Worm (Caenorhabditis elegans): ENCODE data around the gene W08A12.3.

The W08A12.3 gene

DNA sequence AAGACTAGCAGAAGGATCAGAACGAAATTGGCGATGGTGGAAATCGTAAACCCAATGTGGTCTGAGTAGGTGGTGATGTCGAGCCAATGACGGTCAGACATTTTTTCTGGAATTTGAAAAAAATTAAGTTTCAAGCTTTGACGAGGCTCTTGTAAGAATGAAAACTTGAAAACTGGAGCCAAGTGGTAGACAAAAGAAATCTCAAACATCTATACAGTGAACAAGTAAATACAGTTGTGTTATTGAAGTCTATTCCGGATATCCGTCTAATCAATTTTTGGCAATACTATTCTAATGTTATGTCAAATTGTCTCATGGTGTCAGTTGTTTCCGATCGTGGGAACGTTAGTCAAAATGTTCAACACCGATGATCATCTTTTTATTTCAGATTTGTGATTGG, 15.8 kb upstream of the W08A12.3 start, which contains the start of gene str-113:
str-113 (minus strand) TSS at position 101 of the 400 bp plus-strand sequence.
- TF ChIP-seq sem-4 (tag; optimal IDR thresholded peaks at IDR 0.05) (no peak), sma-3 (GFP tag; optimal IDR thresholded peaks at IDR 0.05) (no peak), lin-11 (tag; optimal IDR thresholded peaks at IDR 0.05) (no peak), elt-1 (tag; optimal IDR thresholded peaks at IDR 0.05) (no peak), nhr-25 (tag; optimal IDR thresholded peaks at IDR 0.05) (no peak), nhr-11 (tag; optimal IDR thresholded peaks at IDR 0.05) (no peak), unc-62 (GFP tag; optimal IDR thresholded peaks at IDR 0.05) (no peak), ztf-11 (tag; optimal IDR thresholded peaks at IDR 0.05) (no peak), aly-2 (tag; optimal IDR thresholded peaks at IDR 0.05) (no peak)

DNA sequence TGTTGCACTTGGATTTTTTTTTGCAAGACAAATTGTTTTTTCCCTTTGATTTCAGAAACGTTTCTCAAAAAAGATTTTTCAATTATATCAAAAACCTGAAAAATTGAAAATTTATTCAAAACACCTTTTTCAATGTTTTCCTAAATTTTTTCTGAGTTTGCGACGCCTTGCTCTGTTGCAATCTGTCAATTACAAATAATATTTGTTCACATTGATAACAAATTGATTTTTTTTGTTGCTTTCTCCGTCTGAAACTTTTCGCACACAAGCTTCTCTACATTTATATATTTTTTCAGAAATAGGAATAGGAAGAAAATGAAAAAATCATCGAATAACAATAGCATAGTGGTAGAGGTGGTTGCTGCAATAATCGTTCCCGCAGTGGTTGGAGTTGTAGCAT, 14.2 kb upstream of the W08A12.3 start, which contains the start of gene Y39H10B.2:
Y39H10B.2 (plus strand) TSS at position 301 of the 400 bp plus-strand sequence.
- TF ChIP-seq lin-39 (tag; optimal IDR thresholded peaks at IDR 0.05): no peak
- no peak for TF ChIP-seq lin-11 (tag; optimal IDR thresholded peaks at IDR 0.05)
- no peak for TF ChIP-seq ceh-82 (tag; optimal IDR thresholded peaks at IDR 0.05)
- no peak for TF ChIP-seq zag-1 (tag; optimal IDR thresholded peaks at IDR 0.05)
- TF ChIP-seq sem-4 (tag; optimal IDR thresholded peaks at IDR 0.05): no peak
- no peak for TF ChIP-seq unc-55 (GFP tag; optimal IDR thresholded peaks at IDR 0.05)
- TF ChIP-seq nhr-21 (tag; optimal IDR thresholded peaks at IDR 0.05): no peak
- no peak for TF ChIP-seq sma-9 (GFP tag; optimal IDR thresholded peaks at IDR 0.05)
- TF ChIP-seq sma-9 (tag; optimal IDR thresholded peaks at IDR 0.05): no peak
- TF ChIP-seq F13H6.1 (tag; optimal IDR thresholded peaks at IDR 0.05): no peak
- TF ChIP-seq aly-2 (tag; optimal IDR thresholded peaks at IDR 0.05): no peak
- TF ChIP-seq egl-27 (tag; optimal IDR thresholded peaks at IDR 0.05): no peak
- no peak for TF ChIP-seq nhr-23 (tag; optimal IDR thresholded peaks at IDR 0.05)
- TF ChIP-seq nhr-11 (tag; optimal IDR thresholded peaks at IDR 0.05): no peak
- TF ChIP-seq snpc-4 (tag; optimal IDR thresholded peaks at IDR 0.05): no peak
- no peak for TF ChIP-seq sma-3 (GFP tag; optimal IDR thresholded peaks at IDR 0.05)
- TF ChIP-seq crh-2 (tag; optimal IDR thresholded peaks at IDR 0.05): no peak
- TF ChIP-seq elt-3 (tag; optimal IDR thresholded peaks at IDR 0.05): no peak
- no peak for TF ChIP-seq nhr-77 (tag; optimal IDR thresholded peaks at IDR 0.05)
- no peak for TF ChIP-seq ama-1 (optimal IDR thresholded peaks at IDR 0.05)
- TF ChIP-seq nhr-10 (tag; optimal IDR thresholded peaks at IDR 0.05): no peak

DNA sequence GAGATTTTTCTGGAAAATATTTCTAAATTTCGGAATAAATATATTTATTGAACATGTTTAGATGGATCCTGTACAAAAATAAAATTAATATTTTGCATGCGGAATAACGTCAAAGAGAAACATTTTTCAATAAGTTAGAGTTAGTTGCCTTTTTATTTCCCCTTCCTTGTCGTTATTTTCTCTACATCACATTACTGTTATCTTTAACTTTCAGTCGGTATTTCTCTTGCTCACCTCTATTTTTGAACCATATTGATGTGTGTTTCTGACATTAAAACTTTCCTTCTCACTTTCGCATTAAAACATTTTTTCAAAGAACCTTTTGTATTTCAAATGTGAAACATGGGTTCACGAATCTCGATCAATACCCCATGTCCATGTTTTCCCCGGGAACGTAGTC, 12.2 kb upstream of the W08A12.3 start, which contains the start of gene Y39H10B.3:
Y39H10B.3 (plus strand) TSS at position 301 of the 400 bp plus-strand sequence.
- TF ChIP-seq blmp-1 (tag; optimal IDR thresholded peaks at IDR 0.05; ENCODE audit: insufficient read depth) (no peak), mdl-1 (tag; optimal IDR thresholded peaks at IDR 0.05) (no peak), elt-1 (tag; optimal IDR thresholded peaks at IDR 0.05) (no peak), ZK546.5 (tag; optimal IDR thresholded peaks at IDR 0.05) (no peak), zag-1 (tag; optimal IDR thresholded peaks at IDR 0.05) (no peak), nhr-129 (tag; optimal IDR thresholded peaks at IDR 0.05) (no peak), unc-39 (tag; optimal IDR thresholded peaks at IDR 0.05) (no peak), nhr-21 (tag; optimal IDR thresholded peaks at IDR 0.05) (no peak), unc-55 (GFP tag; optimal IDR thresholded peaks at IDR 0.05) (no peak), Y55F3AM.14 (GFP tag; optimal IDR thresholded peaks at IDR 0.05) (no peak), nhr-25 (tag; optimal IDR thresholded peaks at IDR 0.05) (no peak), lin-39 (tag; optimal IDR thresholded peaks at IDR 0.05) (no peak), skn-1 (tag; optimal IDR thresholded peaks at IDR 0.05) (no peak), nhr-77 (tag; optimal IDR thresholded peaks at IDR 0.05) (no peak), nhr-237 (tag; optimal IDR thresholded peaks at IDR 0.05) (no peak)

DNA sequence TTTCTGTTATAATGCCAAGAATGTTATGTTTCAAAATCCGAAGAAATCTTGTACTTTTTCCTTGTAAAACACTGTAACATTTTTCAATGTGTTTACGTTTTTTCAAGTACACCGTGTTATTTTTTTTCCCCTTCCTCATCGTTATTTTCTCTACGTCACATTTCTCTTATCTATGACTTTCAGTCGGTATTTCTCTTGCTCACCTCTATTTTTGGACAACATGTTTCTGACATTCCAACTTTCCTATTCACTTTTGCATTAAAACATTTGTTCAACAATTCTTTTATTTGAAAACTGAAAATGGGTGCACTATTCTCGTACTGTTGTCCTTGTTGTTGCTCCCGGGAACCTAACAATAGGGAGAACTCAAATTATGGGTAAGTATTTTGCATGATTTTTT, 9.6 kb upstream of the W08A12.3 start, which contains the start of gene pals-33:
pals-33 (plus strand) TSS at position 301 of the 400 bp plus-strand sequence.
- TF ChIP-seq F13H6.1 (tag; optimal IDR thresholded peaks at IDR 0.05) (no peak), unc-62 (GFP tag; optimal IDR thresholded peaks at IDR 0.05) (no peak), lin-13 (GFP tag; optimal IDR thresholded peaks at IDR 0.05) (no peak), nhr-25 (tag; optimal IDR thresholded peaks at IDR 0.05) (no peak), peb-1 (tag; optimal IDR thresholded peaks at IDR 0.05) (no peak), blmp-1 (tag; optimal IDR thresholded peaks at IDR 0.05; ENCODE audit: insufficient read depth) (no peak)

DNA sequence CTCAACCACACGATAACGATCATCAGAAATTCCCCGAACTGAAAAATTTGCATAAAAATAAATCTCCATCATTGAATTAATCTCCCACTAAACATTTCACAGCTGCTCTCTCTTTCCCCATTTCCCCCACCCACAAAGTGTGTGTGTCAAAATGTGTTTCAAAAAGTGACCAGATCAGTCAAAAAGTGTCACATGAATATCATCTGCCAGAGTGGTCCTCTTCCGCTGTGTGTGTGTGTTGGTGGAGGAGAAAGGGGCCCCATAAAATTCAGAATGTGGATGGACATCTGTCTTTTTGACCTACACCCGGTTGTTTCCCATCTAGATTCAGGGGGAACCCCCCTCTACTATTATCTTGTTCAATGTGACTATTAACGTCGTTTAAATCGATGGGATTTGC, 5.4 kb upstream of the W08A12.3 start:
- TF ChIP-seq sma-9 (GFP tag; optimal IDR thresholded peaks at IDR 0.05) (peak; percentile 24), sma-9 (tag; optimal IDR thresholded peaks at IDR 0.05) (no peak), snpc-4 (tag; optimal IDR thresholded peaks at IDR 0.05) (no peak), F13H6.1 (tag; optimal IDR thresholded peaks at IDR 0.05) (peak; percentile 57), nhr-129 (tag; optimal IDR thresholded peaks at IDR 0.05) (peak; percentile 56), mab-5 (tag; optimal IDR thresholded peaks at IDR 0.05) (peak; percentile 55), dmd-4 (tag; optimal IDR thresholded peaks at IDR 0.05) (no peak), C34F6.9 (tag; optimal IDR thresholded peaks at IDR 0.05) (peak; percentile 32)
